Worm (Caenorhabditis elegans): Measurements from ENCODE around the gene F47B8.13.

ce11 chrV:14322743-14323142 is 3.2 kb upstream of the F47B8.13 start, which contains the start of gene F47B8.3:
- TF ChIP-seq sox-4 (tag; optimal IDR thresholded peaks at IDR 0.05) = no peak
- no peak for TF ChIP-seq ceh-31 (tag; optimal IDR thresholded peaks at IDR 0.05)
- no peak for TF ChIP-seq rnt-1 (tag; optimal IDR thresholded peaks at IDR 0.05)
- no peak for TF ChIP-seq F13H6.1 (tag; optimal IDR thresholded peaks at IDR 0.05)
- TF ChIP-seq ceh-34 (tag; optimal IDR thresholded peaks at IDR 0.05) = no peak
- TF ChIP-seq unc-42 (tag; optimal IDR thresholded peaks at IDR 0.05) = no peak
- TF ChIP-seq nhr-11 (tag; optimal IDR thresholded peaks at IDR 0.05) = no peak
- no peak for TF ChIP-seq dmd-4 (tag; optimal IDR thresholded peaks at IDR 0.05; ENCODE audit: borderline replicate concordance)
- no peak for TF ChIP-seq T23F11.4 (GFP tag; optimal IDR thresholded peaks at IDR 0.05)
- no peak for TF ChIP-seq gmeb-2 (tag; optimal IDR thresholded peaks at IDR 0.05)
- no peak for TF ChIP-seq ttx-3 (tag; optimal IDR thresholded peaks at IDR 0.05)
- peak; percentile 13 for TF ChIP-seq nfya-1 (tag; optimal IDR thresholded peaks at IDR 0.05)
- TF ChIP-seq elt-2 (tag; optimal IDR thresholded peaks at IDR 0.05) = no peak
- TF ChIP-seq ama-1 (optimal IDR thresholded peaks at IDR 0.05) = no peak

Data from whole organism, late embryonic.